Worm (Caenorhabditis elegans) whole organism, L3 larva: ENCODE results near the gene Y65A5A.1.

Experiments used
- nhr-12 ChIP-seq: fragments of 150-350 bp; optimal IDR thresholded peaks from 2 replicates; lab custom pipeline; 2014; ENCODE audit warnings: missing biosample characterization, missing genetic modification characterization
- nhr-23 ChIP-seq: fragments of 150-350 bp; optimal IDR thresholded peaks from 2 replicates; lab custom pipeline; 2014; ENCODE audit warnings: missing biosample characterization, missing genetic modification reagents, missing genetic modification characterization
- nhr-237 ChIP-seq: fragments of 150-350 bp; optimal IDR thresholded peaks from 2 replicates; lab custom pipeline; 2014; ENCODE audit warnings: missing biosample characterization, missing genetic modification characterization
- sea-2 ChIP-seq: fragments of 150-350 bp; sonication (generic microtip); optimal IDR thresholded peaks from 4 replicates; lab custom pipeline; 2014; ENCODE audit warnings: missing biosample characterization, missing genetic modification reagents, missing genetic modification characterization
- zag-1 ChIP-seq: fragments of 150-350 bp; optimal IDR thresholded peaks from 2 replicates; lab custom pipeline; 2014; ENCODE audit warnings: missing biosample characterization, missing genetic modification characterization
- ztf-11 ChIP-seq: fragments of 150-350 bp; optimal IDR thresholded peaks from 2 replicates; lab custom pipeline; 2014; ENCODE audit warnings: missing biosample characterization, missing genetic modification characterization

- TF ChIP-seq ztf-11 (tag; lab: Kevin White, UChicago) = no peak
- TF ChIP-seq nhr-23 (tag; lab: Kevin White, UChicago) = no peak
- no peak for TF ChIP-seq nhr-12
- TF ChIP-seq sea-2 (GFP tag; lab: Kevin White, UChicago) = no peak
- TF ChIP-seq zag-1 (tag; lab: Kevin White, UChicago) = no peak
- TF ChIP-seq nhr-237 (tag; lab: Kevin White, UChicago) = no peak
Observed at ce11 chrIV:16370592-16370991, 29.0 kb downstream of the Y65A5A.1 start.
